Worm (Caenorhabditis elegans) whole organism, mixed stage, embryonic: Measurements from ENCODE around the gene T19C3.3.
A peak's percentile ranks its signal among the peaks of the same experiment; 100 is the strongest.

ENCODE experiments used
- M03D4.4 ChIP-seq: sonication (generic microtip); optimal IDR thresholded peaks from 2 replicates; lab custom pipeline; 2017; ENCODE audit warnings: mild to moderate bottlenecking, missing genetic modification characterization, missing compliant biosample characterization
- bed-3 ChIP-seq: fragments of 200-800 bp; sonication (Bioruptor generic); optimal IDR thresholded peaks from 3 replicates; lab custom pipeline; 2018; ENCODE audit warnings: mild to moderate bottlenecking, missing genetic modification characterization, moderate library complexity, missing compliant biosample characterization
- blmp-1 ChIP-seq: fragments of 150-350 bp; optimal IDR thresholded peaks from 2 replicates; lab custom pipeline; 2014; ENCODE audit warnings: missing biosample characterization, missing genetic modification characterization
- ceh-39 ChIP-seq: fragments of 150-350 bp; optimal IDR thresholded peaks from 2 replicates; lab custom pipeline; 2014; ENCODE audit warnings: missing biosample characterization, missing genetic modification characterization
- ceh-43 ChIP-seq: fragments of 200-800 bp; sonication (Bioruptor generic); optimal IDR thresholded peaks from 2 replicates; lab custom pipeline; 2018; ENCODE audit warnings: mild to moderate bottlenecking, missing genetic modification characterization, moderate library complexity, missing compliant biosample characterization
- ceh-83 ChIP-seq: fragments of 200-800 bp; sonication (Bioruptor generic); optimal IDR thresholded peaks from 2 replicates; lab custom pipeline; 2018; ENCODE audit warnings: mild to moderate bottlenecking, missing genetic modification characterization, missing compliant biosample characterization
- ces-1 ChIP-seq: fragments of 150-350 bp; optimal IDR thresholded peaks from 2 replicates; lab custom pipeline; 2014; ENCODE audit warnings: missing biosample characterization, missing genetic modification reagents, missing genetic modification characterization
- cnd-1 ChIP-seq: fragments of 200-800 bp; sonication (Bioruptor generic); optimal IDR thresholded peaks from 2 replicates; lab custom pipeline; 2018; ENCODE audit warnings: mild to moderate bottlenecking, missing genetic modification characterization, missing compliant biosample characterization
- drap-1 ChIP-seq: fragments of 200-800 bp; sonication (Bioruptor generic); optimal IDR thresholded peaks from 3 replicates; lab custom pipeline; 2018; ENCODE audit warnings: mild to moderate bottlenecking, missing genetic modification characterization, missing compliant biosample characterization
- elt-1 ChIP-seq: sonication (generic microtip); optimal IDR thresholded peaks from 2 replicates; lab custom pipeline; 2017; ENCODE audit warnings: missing genetic modification characterization, mild to moderate bottlenecking, missing compliant biosample characterization, antibody characterized with exemption, moderate library complexity, borderline replicate concordance; ENCODE audit not compliant: insufficient read depth
- elt-3 ChIP-seq: fragments of 150-350 bp; optimal IDR thresholded peaks from 2 replicates; lab custom pipeline; 2014; ENCODE audit warnings: missing biosample characterization, missing genetic modification characterization
- flh-1 ChIP-seq: fragments of 200-800 bp; sonication (Bioruptor generic); optimal IDR thresholded peaks from 2 replicates; lab custom pipeline; 2018; ENCODE audit warnings: mild to moderate bottlenecking, missing genetic modification characterization, moderate library complexity, missing compliant biosample characterization
- ham-2 ChIP-seq: fragments of 200-800 bp; sonication (Bioruptor generic); optimal IDR thresholded peaks from 2 replicates; lab custom pipeline; 2018; ENCODE audit warnings: mild to moderate bottlenecking, missing genetic modification characterization, missing compliant biosample characterization
- hlh-1 ChIP-seq: fragments of 150-350 bp; optimal IDR thresholded peaks from 2 replicates; lab custom pipeline; 2014; ENCODE audit warnings: missing biosample characterization, missing genetic modification reagents, missing genetic modification characterization
- lin-13 ChIP-seq: fragments of 150-350 bp; optimal IDR thresholded peaks from 2 replicates; lab custom pipeline; 2014; ENCODE audit warnings: missing biosample characterization, missing genetic modification characterization
- lin-32 ChIP-seq: fragments of 200-800 bp; sonication (Bioruptor generic); optimal IDR thresholded peaks from 2 replicates; lab custom pipeline; 2018; ENCODE audit warnings: mild to moderate bottlenecking, missing genetic modification characterization, missing compliant biosample characterization
- lsy-2 ChIP-seq: fragments of 150-350 bp; optimal IDR thresholded peaks from 2 replicates; lab custom pipeline; 2014; ENCODE audit warnings: missing biosample characterization, missing genetic modification characterization
- mab-5 ChIP-seq: fragments of 150-350 bp; optimal IDR thresholded peaks from 2 replicates; lab custom pipeline; 2014; ENCODE audit warnings: missing biosample characterization, missing genetic modification characterization
- mep-1 ChIP-seq: fragments of 150-350 bp; optimal IDR thresholded peaks from 2 replicates; lab custom pipeline; 2017; ENCODE audit warnings: missing biosample characterization, missing genetic modification reagents, missing genetic modification characterization, inconsistent platforms
- mls-2 ChIP-seq: sonication (generic microtip); optimal IDR thresholded peaks from 2 replicates; lab custom pipeline; 2016; ENCODE audit warnings: mild to moderate bottlenecking, missing genetic modification characterization, moderate library complexity, missing compliant biosample characterization
- nhr-12 ChIP-seq: fragments of 150-350 bp; optimal IDR thresholded peaks from 2 replicates; lab custom pipeline; 2014; ENCODE audit warnings: missing biosample characterization, missing genetic modification characterization
- nhr-2 ChIP-seq: fragments of 150-350 bp; optimal IDR thresholded peaks from 2 replicates; lab custom pipeline; 2014; ENCODE audit warnings: missing biosample characterization, missing genetic modification characterization
- nhr-237 ChIP-seq: fragments of 150-350 bp; optimal IDR thresholded peaks from 2 replicates; lab custom pipeline; 2014; ENCODE audit warnings: missing biosample characterization, missing genetic modification characterization
- nhr-28 ChIP-seq: fragments of 150-350 bp; optimal IDR thresholded peaks from 2 replicates; lab custom pipeline; 2014; ENCODE audit warnings: missing biosample characterization, missing genetic modification characterization
- nhr-76 ChIP-seq: sonication (generic microtip); optimal IDR thresholded peaks from 2 replicates; lab custom pipeline; 2017; ENCODE audit warnings: missing biosample characterization, missing genetic modification characterization
- pha-4 ChIP-seq: fragments of 150-350 bp; optimal IDR thresholded peaks from 2 replicates; lab custom pipeline; 2018; ENCODE audit warnings: missing biosample characterization, missing genetic modification reagents, missing genetic modification characterization
- sem-2 ChIP-seq: fragments of 200-800 bp; sonication (Bioruptor generic); optimal IDR thresholded peaks from 2 replicates; lab custom pipeline; 2018; ENCODE audit warnings: mild to moderate bottlenecking, missing genetic modification characterization, missing compliant biosample characterization
- snpc-4 ChIP-seq: fragments of 150-350 bp; optimal IDR thresholded peaks from 2 replicates; lab custom pipeline; 2014; ENCODE audit warnings: missing biosample characterization, missing genetic modification characterization
- sptf-1 ChIP-seq: sonication (generic microtip); optimal IDR thresholded peaks from 2 replicates; lab custom pipeline; 2017; ENCODE audit warnings: mild to moderate bottlenecking, missing genetic modification characterization, moderate library complexity, missing compliant biosample characterization
- tbx-8 ChIP-seq: fragments of 200-800 bp; sonication (Bioruptor generic); optimal IDR thresholded peaks from 2 replicates; lab custom pipeline; 2018; ENCODE audit warnings: mild to moderate bottlenecking, missing genetic modification characterization, moderate library complexity, missing compliant biosample characterization
- unc-120 ChIP-seq: sonication (generic microtip); optimal IDR thresholded peaks from 2 replicates; lab custom pipeline; 2017; ENCODE audit warnings: missing genetic modification characterization, missing compliant biosample characterization; ENCODE audit not compliant: poor library complexity, severe bottlenecking
- unc-39 ChIP-seq: fragments of 150-350 bp; optimal IDR thresholded peaks from 2 replicates; lab custom pipeline; 2014; ENCODE audit warnings: missing biosample characterization, missing genetic modification characterization
- unc-62 ChIP-seq: fragments of 150-350 bp; optimal IDR thresholded peaks from 2 replicates; lab custom pipeline; 2014; ENCODE audit warnings: missing biosample characterization, missing genetic modification reagents, missing genetic modification characterization
- zip-8 ChIP-seq: fragments of 150-350 bp; optimal IDR thresholded peaks from 2 replicates; lab custom pipeline; 2014; ENCODE audit warnings: missing biosample characterization, missing genetic modification characterization
- ztf-11 ChIP-seq: fragments of 150-350 bp; optimal IDR thresholded peaks from 2 replicates; lab custom pipeline; 2014; ENCODE audit warnings: missing biosample characterization, missing genetic modification characterization

T19C3.3 gene

DNA sequence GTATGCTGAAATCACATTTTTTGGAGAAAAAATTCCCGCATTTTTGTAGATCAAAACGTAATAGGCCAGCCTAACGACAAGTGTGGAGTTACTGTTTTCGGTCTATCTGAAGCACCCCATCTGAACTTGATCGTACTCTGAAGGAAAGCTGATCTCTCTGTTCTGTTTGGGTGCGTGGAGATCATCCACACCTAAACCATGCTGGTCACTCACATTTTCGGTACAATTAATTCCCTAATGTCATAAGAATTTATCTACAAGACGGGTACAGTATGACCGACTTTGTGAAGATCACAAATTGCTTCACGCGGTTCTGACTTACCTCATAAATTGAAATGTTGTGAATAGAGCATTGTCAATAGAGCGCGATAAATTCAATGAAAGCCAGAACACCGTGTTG is 35.6 kb upstream of the T19C3.3 start:
- no peak for TF ChIP-seq nhr-2 (tag; lab: Kevin White, UChicago)
- TF ChIP-seq elt-3 (tag; lab: Kevin White, UChicago): no peak
- TF ChIP-seq ceh-39 (tag; lab: Kevin White, UChicago): no peak
- TF ChIP-seq snpc-4: no peak
- no peak for TF ChIP-seq zip-8
- no peak for TF ChIP-seq tbx-8 (GFP tag; lab: Kevin White, UChicago)
- no peak for TF ChIP-seq ztf-11
- no peak for TF ChIP-seq ceh-43
- no peak for TF ChIP-seq unc-62 (GFP tag; lab: Kevin White, UChicago)
- no peak for TF ChIP-seq nhr-76 (tag; lab: Kevin White, UChicago)
- TF ChIP-seq ces-1 (GFP tag; lab: Kevin White, UChicago): no peak
- TF ChIP-seq elt-1 (tag; lab: Kevin White, UChicago): no peak

DNA sequence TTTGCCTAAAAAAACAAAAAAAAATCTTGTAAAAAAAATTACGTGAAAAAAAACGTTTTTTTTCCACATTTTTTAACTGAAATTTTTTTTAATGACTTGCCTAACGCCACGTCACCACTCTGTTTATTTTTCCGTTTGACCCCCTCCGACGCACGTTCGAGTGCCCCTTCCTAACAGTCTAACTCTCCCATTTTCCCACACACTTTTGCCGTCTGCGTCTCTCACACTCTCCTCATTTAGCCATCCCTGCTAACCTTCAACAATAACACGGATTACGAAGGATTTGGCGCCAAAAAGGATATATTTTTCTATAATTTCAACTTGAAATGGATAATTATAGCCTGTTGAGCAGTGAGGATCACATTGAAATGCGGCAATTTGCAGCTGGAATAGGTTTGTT is 32.9 kb upstream of the T19C3.3 start:
- TF ChIP-seq unc-39 (tag; lab: Kevin White, UChicago): no peak
- no peak for TF ChIP-seq unc-62 (GFP tag; lab: Kevin White, UChicago)
- TF ChIP-seq lsy-2 (tag; lab: Kevin White, UChicago): no peak
- TF ChIP-seq ham-2 (GFP tag; lab: Kevin White, UChicago): peak; percentile 92
- TF ChIP-seq nhr-12: no peak
- TF ChIP-seq bed-3: no peak
- TF ChIP-seq hlh-1 (tag; lab: Kevin White, UChicago): no peak
- no peak for TF ChIP-seq sptf-1 (tag; lab: Kevin White, UChicago)
- no peak for TF ChIP-seq ceh-83
- no peak for TF ChIP-seq ces-1 (GFP tag; lab: Kevin White, UChicago)
- no peak for TF ChIP-seq ztf-11
- no peak for TF ChIP-seq mab-5 (tag; lab: Kevin White, UChicago)
- peak; percentile 14 for TF ChIP-seq mep-1 (tag; lab: Kevin White, UChicago)
- no peak for TF ChIP-seq nhr-76 (tag; lab: Kevin White, UChicago)
- no peak for TF ChIP-seq blmp-1 (tag; lab: Kevin White, UChicago)
- no peak for TF ChIP-seq elt-3 (tag; lab: Kevin White, UChicago)
- TF ChIP-seq nhr-237 (tag; lab: Kevin White, UChicago): no peak
- TF ChIP-seq ceh-43: no peak
- TF ChIP-seq M03D4.4 (tag; lab: Kevin White, UChicago): no peak
- TF ChIP-seq elt-1 (tag; lab: Kevin White, UChicago): no peak
- no peak for TF ChIP-seq cnd-1 (tag; lab: Kevin White, UChicago)
- TF ChIP-seq drap-1 (GFP tag; lab: Kevin White, UChicago): no peak
- peak; percentile 53 for TF ChIP-seq pha-4
- TF ChIP-seq flh-1 (GFP tag; lab: Kevin White, UChicago): no peak
- peak; percentile 63 for TF ChIP-seq unc-120 (tag; lab: Kevin White, UChicago)
- no peak for TF ChIP-seq mls-2
- peak; percentile 1 for TF ChIP-seq nhr-2 (tag; lab: Kevin White, UChicago)
- no peak for TF ChIP-seq snpc-4
- TF ChIP-seq zip-8: no peak
- TF ChIP-seq tbx-8 (GFP tag; lab: Kevin White, UChicago): no peak
- TF ChIP-seq ceh-39 (tag; lab: Kevin White, UChicago): no peak
- no peak for TF ChIP-seq lin-13 (tag; lab: Kevin White, UChicago)
- no peak for TF ChIP-seq lin-32 (GFP tag; lab: Kevin White, UChicago)
- TF ChIP-seq sem-2 (GFP tag; lab: Kevin White, UChicago): no peak

DNA sequence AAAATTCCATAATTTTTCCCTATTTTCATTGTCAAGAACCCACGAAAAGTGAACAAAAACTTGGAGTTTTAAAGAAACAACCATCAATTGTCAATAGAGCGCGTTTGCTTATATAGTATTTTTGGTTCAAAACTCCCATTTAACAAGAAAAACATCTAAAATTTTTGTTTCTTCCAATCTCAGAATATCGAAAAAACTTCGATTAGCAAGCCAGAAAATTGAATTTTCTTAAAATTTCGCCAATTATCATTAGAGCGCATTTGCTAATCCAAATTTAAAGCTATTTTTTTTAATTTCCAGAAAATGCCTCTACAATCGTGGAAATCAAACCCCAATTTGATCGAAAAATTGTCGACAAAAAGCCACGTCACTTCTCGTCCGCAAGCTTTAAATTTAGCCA is 32.1 kb upstream of the T19C3.3 start, which contains the start of gene orai-1:
Gene orai-1 (plus strand): TSS at position 301 of the 400 bp plus-strand sequence.
- no peak for TF ChIP-seq hlh-1 (tag; lab: Kevin White, UChicago)
- no peak for TF ChIP-seq nhr-237 (tag; lab: Kevin White, UChicago)
- TF ChIP-seq mls-2: no peak
- TF ChIP-seq zip-8: peak; percentile 18
- no peak for TF ChIP-seq nhr-28 (tag; lab: Kevin White, UChicago)
- TF ChIP-seq, all 35 proteins: peak for 1

DNA sequence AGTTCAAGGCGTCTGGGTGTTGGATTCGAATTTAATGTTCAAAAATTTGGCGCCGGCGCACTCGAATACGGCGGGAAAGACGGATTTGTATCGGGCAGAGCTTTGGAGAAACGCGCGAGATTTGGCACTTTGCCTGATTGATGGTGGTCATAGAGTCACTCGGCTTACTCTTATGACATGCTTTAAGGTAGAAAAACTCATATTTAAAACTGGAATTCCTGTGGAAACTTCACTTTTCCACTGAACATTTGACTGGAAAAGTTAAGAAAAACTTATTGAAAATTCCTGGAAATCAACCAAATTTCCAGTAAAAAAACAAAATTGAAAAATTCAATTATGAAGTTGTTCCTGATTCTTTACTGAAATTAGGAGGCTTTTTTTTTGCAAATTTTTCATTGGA is 30.3 kb upstream of the T19C3.3 start:
- no peak for TF ChIP-seq ztf-11
